Worm (Caenorhabditis elegans): ENCODE data around the gene R05G9.5.
A peak's percentile ranks its signal among the peaks of the same experiment; 100 is the strongest.

R05G9.5 gene

DNA sequence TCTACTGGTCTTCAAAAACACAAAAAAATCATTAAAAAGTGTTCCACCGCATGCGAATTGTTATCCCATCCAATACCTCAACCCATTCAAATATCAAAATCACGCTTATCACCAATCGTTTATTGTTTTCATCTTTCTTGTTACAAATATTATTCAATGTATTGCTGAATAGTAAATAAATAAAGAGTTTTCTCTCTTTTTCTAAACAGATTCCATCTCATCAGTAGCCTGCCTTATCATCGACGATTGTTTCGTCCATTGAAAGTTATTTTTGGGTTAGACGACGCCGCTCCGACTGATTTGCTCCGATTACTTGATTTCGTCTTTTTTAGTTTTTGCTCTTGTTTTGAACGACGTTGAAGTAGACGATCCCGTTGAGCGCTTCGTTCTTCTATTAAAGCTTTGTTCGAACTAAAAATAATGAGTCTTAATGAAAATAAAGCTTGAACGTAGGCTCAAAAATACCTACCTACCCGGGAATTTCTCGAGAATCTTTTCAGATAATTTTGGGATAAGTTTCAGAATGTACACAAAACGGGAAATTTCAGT, 26.1 kb upstream of the R05G9.5 start:
- no peak for TF ChIP-seq fkh-2 (tag; optimal IDR thresholded peaks at IDR 0.05)
- TF ChIP-seq tbx-2 (tag; optimal IDR thresholded peaks at IDR 0.05): no peak
- no peak for TF ChIP-seq zag-1 (tag; optimal IDR thresholded peaks at IDR 0.05)
- no peak for TF ChIP-seq nhr-12 (tag; optimal IDR thresholded peaks at IDR 0.05)
- no peak for TF ChIP-seq hmg-11 (tag; optimal IDR thresholded peaks at IDR 0.05)
- TF ChIP-seq elt-3 (tag; optimal IDR thresholded peaks at IDR 0.05): no peak
- TF ChIP-seq jun-1 (tag; optimal IDR thresholded peaks at IDR 0.05): no peak
- peak; percentile 1 for TF ChIP-seq elt-2 (tag; optimal IDR thresholded peaks at IDR 0.05)
- peak; percentile 1 for TF ChIP-seq pha-4 (tag; optimal IDR thresholded peaks at IDR 0.05)
- TF ChIP-seq unc-39 (tag; optimal IDR thresholded peaks at IDR 0.05): no peak
- TF ChIP-seq nhr-237 (tag; optimal IDR thresholded peaks at IDR 0.05): no peak
- peak; percentile 67 for TF ChIP-seq ama-1 (optimal IDR thresholded peaks at IDR 0.05)
- peak; percentile 30 for TF ChIP-seq ceh-28 (tag; optimal IDR thresholded peaks at IDR 0.05)
- TF ChIP-seq ZK546.5 (tag; optimal IDR thresholded peaks at IDR 0.05): no peak
- TF ChIP-seq nhr-25 (tag; optimal IDR thresholded peaks at IDR 0.05): no peak

DNA sequence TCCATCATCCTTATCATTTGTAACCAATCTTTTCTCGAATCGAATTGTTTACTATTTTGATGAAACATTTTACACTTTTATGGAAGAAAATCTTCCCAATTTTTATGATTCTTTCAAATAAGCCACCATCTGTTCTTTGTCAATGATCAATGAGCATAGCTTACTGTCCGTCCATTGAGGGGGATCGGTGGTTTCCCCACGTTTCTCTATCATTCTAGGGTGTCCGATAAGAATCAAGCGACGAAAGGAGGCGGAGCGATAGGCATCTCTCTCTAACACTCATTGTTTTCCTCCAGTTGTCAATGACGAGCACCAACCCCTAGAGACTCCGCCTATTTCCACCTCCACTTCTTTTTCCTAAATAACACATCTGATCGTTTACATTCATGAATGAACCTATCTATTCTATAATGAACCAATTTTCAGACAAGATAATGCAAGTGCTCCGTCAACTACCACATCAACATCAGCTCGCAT, 24.5 kb upstream of the R05G9.5 start, which contains the start of gene C56E6.2:
Gene C56E6.2, plus strand, starts transcription at position 427 of the 477 bp plus-strand sequence.
- TF ChIP-seq pqm-1 (tag; optimal IDR thresholded peaks at IDR 0.05) (peak; percentile 28), elt-2 (tag; optimal IDR thresholded peaks at IDR 0.05) (peak; percentile 57), ceh-82 (tag; optimal IDR thresholded peaks at IDR 0.05) (no peak)

DNA sequence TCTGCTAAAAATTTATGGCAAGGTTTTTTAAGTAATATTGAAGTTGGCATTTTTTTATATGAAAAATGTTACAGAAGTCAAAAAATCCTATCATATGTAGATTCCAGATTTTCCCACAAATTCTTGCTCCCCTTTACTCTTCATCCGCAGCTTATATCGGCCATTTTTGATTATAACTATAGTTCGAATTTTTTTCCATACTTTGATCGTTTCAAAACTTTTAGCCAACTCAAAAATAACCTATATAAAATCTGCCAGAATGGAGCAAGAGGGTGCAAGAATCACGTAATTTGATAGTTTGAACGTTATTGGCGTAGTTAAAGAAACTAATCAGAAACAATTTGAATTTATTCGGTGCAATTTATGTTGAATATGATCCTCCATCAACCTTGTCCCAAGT, 23.9 kb upstream of the R05G9.5 start:
- no peak for TF ChIP-seq fkh-2 (tag; optimal IDR thresholded peaks at IDR 0.05)

DNA sequence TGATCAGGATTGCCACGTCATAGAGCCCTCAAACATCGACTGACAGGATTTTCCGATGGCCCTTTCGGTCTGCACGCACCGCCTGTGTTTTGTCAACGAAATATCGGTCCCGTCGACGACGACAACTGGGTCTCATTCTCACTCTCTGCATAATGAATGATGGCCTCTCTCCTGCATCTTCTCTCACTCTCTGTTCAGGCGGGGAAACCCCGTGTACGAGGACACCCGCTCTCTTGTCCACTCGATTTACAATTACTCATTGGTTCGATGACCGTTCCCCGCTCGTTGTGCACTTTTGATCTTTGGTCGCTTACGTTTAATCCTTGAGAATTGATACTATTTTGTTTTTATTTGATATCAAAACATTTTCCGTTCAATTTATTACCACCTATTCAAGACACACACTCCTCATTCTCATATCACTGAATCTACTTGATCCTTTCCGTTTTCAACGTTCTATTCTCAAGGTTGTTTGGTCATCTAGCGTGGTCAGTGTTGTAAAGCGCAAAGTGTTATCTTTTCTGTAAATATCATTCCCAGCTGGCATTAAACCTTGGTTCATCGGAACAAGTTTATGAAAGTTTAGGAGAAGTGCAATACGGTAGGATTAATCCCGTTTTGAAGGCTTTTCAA, 22.7 kb upstream of the R05G9.5 start:
- TF ChIP-seq mml-1 (tag; optimal IDR thresholded peaks at IDR 0.05) (no peak), lin-39 (tag; optimal IDR thresholded peaks at IDR 0.05) (peak; percentile 30), jun-1 (tag; optimal IDR thresholded peaks at IDR 0.05) (no peak), nhr-43 (tag; optimal IDR thresholded peaks at IDR 0.05; ENCODE audit: poor library complexity, severe bottlenecking) (peak; percentile 19), pqm-1 (tag; optimal IDR thresholded peaks at IDR 0.05) (peak; percentile 25), nhr-25 (tag; optimal IDR thresholded peaks at IDR 0.05) (peak; percentile 65)

DNA sequence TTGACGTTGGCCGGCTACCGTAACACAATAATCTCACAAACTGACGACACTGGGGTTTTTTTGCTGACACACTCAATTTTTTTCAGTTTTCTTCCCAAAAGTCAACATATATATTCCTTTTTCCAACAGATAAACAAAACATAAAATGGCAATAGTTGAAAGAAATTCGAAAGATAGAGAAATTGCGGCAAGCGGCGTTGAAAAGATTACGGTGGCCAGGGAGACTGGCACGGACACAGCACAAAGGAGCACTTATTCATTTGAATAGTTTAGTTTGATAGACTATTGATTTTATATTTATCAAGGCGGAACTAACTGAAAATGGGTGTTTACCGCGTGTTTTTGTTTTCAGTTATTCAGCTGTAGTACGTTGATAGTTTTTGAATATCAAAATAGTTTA, 21.3 kb upstream of the R05G9.5 start, which contains the start of gene toe-2:
Gene toe-2, minus strand, starts transcription at position 70 of the 400 bp plus-strand sequence.
- TF ChIP-seq pqm-1 (tag; optimal IDR thresholded peaks at IDR 0.05): peak; percentile 18
- peak; percentile 55 for TF ChIP-seq elt-2 (tag; optimal IDR thresholded peaks at IDR 0.05)
- no peak for TF ChIP-seq mdl-1 (tag; optimal IDR thresholded peaks at IDR 0.05)
- TF ChIP-seq ceh-16 (tag; optimal IDR thresholded peaks at IDR 0.05): no peak

DNA sequence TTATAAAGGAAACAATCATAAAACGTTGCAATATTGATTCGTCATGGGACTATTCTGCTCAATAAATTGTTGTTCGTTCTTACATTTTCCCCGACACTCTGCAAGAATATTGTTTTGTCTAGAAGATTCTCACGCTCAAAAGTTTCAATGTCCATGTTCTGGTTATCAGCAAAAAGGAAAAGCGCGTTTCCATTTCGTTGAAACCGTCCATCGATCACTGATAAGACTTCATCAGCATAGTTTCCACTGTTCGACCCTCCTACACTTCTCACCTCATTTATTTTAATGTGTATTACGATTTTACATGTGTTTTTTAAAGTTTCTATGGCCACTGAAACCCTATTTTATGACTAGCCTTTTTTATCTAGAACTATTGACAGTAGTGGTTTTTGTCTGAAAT, 20.0 kb upstream of the R05G9.5 start:
- no peak for TF ChIP-seq jun-1 (tag; optimal IDR thresholded peaks at IDR 0.05)
- TF ChIP-seq elt-2 (tag; optimal IDR thresholded peaks at IDR 0.05): peak; percentile 89
- TF ChIP-seq pqm-1 (tag; optimal IDR thresholded peaks at IDR 0.05): peak; percentile 91

DNA sequence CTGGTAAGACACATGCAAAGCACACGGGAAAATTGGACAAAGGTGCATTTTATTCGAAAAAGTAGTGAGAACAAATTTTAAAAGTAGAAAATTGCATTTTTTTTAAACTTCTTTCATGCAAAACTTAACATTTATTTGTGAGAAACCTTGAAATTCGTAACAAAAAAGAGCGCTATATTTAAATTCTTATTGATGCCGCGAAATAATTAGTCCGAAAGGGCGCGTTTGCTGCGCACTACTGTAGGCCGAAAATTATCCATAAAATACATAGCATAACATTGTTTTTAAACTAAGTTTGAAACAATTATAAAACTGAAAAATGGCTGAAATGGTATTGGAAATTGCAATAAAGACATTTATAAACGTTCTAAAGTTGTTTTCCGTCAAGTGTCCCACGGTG, 19.6 kb upstream of the R05G9.5 start:
- TF ChIP-seq nhr-12 (tag; optimal IDR thresholded peaks at IDR 0.05) (no peak), ztf-4 (tag; optimal IDR thresholded peaks at IDR 0.05) (no peak), skn-1 (tag; optimal IDR thresholded peaks at IDR 0.05) (no peak), nhr-67 (tag; optimal IDR thresholded peaks at IDR 0.05) (no peak), eor-1 (tag; optimal IDR thresholded peaks at IDR 0.05) (no peak), tbx-2 (tag; optimal IDR thresholded peaks at IDR 0.05) (no peak), nhr-43 (tag; optimal IDR thresholded peaks at IDR 0.05; ENCODE audit: poor library complexity, severe bottlenecking) (no peak), ZK546.5 (tag; optimal IDR thresholded peaks at IDR 0.05) (no peak)

DNA sequence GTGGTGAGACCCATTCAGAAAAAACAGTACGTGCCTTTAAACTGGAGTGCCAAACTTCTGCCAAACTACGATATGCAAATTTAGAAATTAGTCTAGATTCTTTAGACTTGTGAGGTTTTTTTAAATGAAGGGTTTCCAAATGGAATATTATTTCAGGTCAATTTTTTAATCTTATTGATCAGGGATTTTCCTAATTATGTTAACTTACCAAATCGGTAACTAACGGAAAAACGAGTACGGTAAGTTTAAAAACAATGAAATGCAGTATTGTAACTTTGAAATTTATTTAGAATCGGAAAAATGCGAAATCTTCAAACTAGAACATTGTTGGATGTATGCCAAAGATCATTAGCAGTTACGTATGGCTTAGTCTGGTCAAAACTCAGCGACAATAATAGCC, 16.2 kb upstream of the R05G9.5 start, which contains the start of gene C56E6.7:
Gene C56E6.7, plus strand, starts transcription at position 301 of the 400 bp plus-strand sequence.
- TF ChIP-seq elt-2 (tag; optimal IDR thresholded peaks at IDR 0.05) (no peak), pha-4 (tag; optimal IDR thresholded peaks at IDR 0.05) (no peak), mml-1 (tag; optimal IDR thresholded peaks at IDR 0.05) (no peak), sea-2 (GFP tag; optimal IDR thresholded peaks at IDR 0.05) (no peak), lsy-12 (tag; optimal IDR thresholded peaks at IDR 0.05) (no peak), hmg-11 (tag; optimal IDR thresholded peaks at IDR 0.05) (no peak), elt-1 (tag; optimal IDR thresholded peaks at IDR 0.05) (no peak), nhr-77 (tag; optimal IDR thresholded peaks at IDR 0.05) (no peak), snpc-4 (tag; optimal IDR thresholded peaks at IDR 0.05) (no peak), ztf-11 (tag; optimal IDR thresholded peaks at IDR 0.05) (no peak), mdl-1 (tag; optimal IDR thresholded peaks at IDR 0.05) (no peak), tbx-2 (tag; optimal IDR thresholded peaks at IDR 0.05) (no peak), lin-15B (tag; optimal IDR thresholded peaks at IDR 0.05) (no peak), ceh-82 (tag; optimal IDR thresholded peaks at IDR 0.05) (no peak), ztf-4 (tag; optimal IDR thresholded peaks at IDR 0.05) (no peak), nhr-12 (tag; optimal IDR thresholded peaks at IDR 0.05) (no peak)

Measured in whole organism, L3 larva.